Worm (Caenorhabditis elegans) whole organism, mixed stage, embryonic: ENCODE measurements around the gene W06F12.2.

Experiments used
- blmp-1 ChIP-seq: fragments of 150-350 bp; optimal IDR thresholded peaks from 2 replicates; lab custom pipeline; 2014; ENCODE audit warnings: missing biosample characterization, missing genetic modification characterization
- elt-3 ChIP-seq: fragments of 150-350 bp; optimal IDR thresholded peaks from 2 replicates; lab custom pipeline; 2014; ENCODE audit warnings: missing biosample characterization, missing genetic modification characterization
- lin-13 ChIP-seq: fragments of 150-350 bp; optimal IDR thresholded peaks from 2 replicates; lab custom pipeline; 2014; ENCODE audit warnings: missing biosample characterization, missing genetic modification characterization
- nhr-237 ChIP-seq: fragments of 150-350 bp; optimal IDR thresholded peaks from 2 replicates; lab custom pipeline; 2014; ENCODE audit warnings: missing biosample characterization, missing genetic modification characterization
- nhr-76 ChIP-seq: sonication (generic microtip); optimal IDR thresholded peaks from 2 replicates; lab custom pipeline; 2017; ENCODE audit warnings: missing biosample characterization, missing genetic modification characterization
- unc-62 ChIP-seq: fragments of 150-350 bp; optimal IDR thresholded peaks from 2 replicates; lab custom pipeline; 2014; ENCODE audit warnings: missing biosample characterization, missing genetic modification reagents, missing genetic modification characterization
- zip-8 ChIP-seq: fragments of 150-350 bp; optimal IDR thresholded peaks from 2 replicates; lab custom pipeline; 2014; ENCODE audit warnings: missing biosample characterization, missing genetic modification characterization
- ztf-11 ChIP-seq: fragments of 150-350 bp; optimal IDR thresholded peaks from 2 replicates; lab custom pipeline; 2014; ENCODE audit warnings: missing biosample characterization, missing genetic modification characterization

DNA sequence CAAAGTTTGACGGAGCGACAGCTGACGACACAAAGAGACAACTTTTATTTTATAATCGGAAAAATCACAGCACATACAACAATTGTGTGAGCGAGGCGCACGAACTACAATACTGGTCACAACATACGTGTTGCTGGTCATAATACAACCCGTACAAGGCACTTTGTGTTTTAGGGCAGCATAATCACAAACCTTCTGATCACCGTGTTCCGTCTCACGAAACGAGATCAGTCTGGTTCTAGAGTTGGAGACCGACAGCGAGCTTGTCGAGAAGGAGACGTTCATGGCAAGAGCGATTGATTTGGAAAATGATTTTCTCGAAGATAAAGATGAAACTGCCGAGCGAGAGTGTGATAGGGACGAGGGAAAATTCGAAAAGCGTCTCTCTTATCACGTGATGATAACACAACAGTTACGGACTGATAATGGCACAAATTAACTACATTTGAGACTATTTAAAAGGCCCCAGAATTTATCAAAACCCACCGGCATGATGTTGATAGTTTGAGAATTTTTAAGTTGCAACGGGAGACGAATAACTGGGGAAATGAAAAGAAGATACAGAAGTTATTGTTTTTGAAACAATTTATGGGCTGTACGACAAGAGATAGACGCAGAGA, 35.3 kb upstream of the W06F12.2 start:
- TF ChIP-seq unc-62 (GFP tag; lab: Kevin White, UChicago) (no peak), nhr-76 (tag; lab: Kevin White, UChicago) (no peak), ztf-11 (tag; lab: Kevin White, UChicago) (no peak), nhr-237 (tag; lab: Kevin White, UChicago) (no peak), zip-8 (tag; lab: Kevin White, UChicago) (no peak), lin-13 (tag; lab: Kevin White, UChicago) (no peak), blmp-1 (tag; lab: Kevin White, UChicago) (no peak), elt-3 (tag; lab: Kevin White, UChicago) (no peak)
